Fruit fly (Drosophila melanogaster) whole organism, embryonic: Measurements from ENCODE around the gene pdm2.

Experiments
- B-H1 ChIP-seq: fragments of 200-800 bp; sonication (Bioruptor generic); IDR thresholded peaks from 3 replicates; pipeline ENCODE4 v1.3.6; 2022; ENCODE audit warnings: missing biosample characterization, missing genetic modification characterization
- B-H2 ChIP-seq: fragments of 200-800 bp; sonication (Bioruptor generic); optimal IDR thresholded peaks from 2 replicates; lab custom pipeline; 2018; ENCODE audit warnings: missing biosample characterization, mild to moderate bottlenecking, missing genetic modification characterization
- Bdp1 ChIP-seq: fragments of 200-800 bp; sonication (Bioruptor generic); optimal IDR thresholded peaks from 3 replicates; lab custom pipeline; 2016; ENCODE audit warnings: missing biosample characterization, missing genetic modification characterization
- Blimp-1 ChIP-seq: fragments of 200-800 bp; sonication (Bioruptor generic); optimal IDR thresholded peaks from 3 replicates; lab custom pipeline; 2018; ENCODE audit warnings: missing biosample characterization, missing genetic modification characterization, mild to moderate bottlenecking, moderate library complexity, missing genetic modification reagents
- CG10274 ChIP-seq: fragments of 200-800 bp; sonication (Bioruptor generic); optimal IDR thresholded peaks from 3 replicates; lab custom pipeline; 2017; ENCODE audit warnings: missing biosample characterization, mild to moderate bottlenecking, missing genetic modification characterization
- CG10543 ChIP-seq: fragments of 200-800 bp; sonication (Bioruptor generic); optimal IDR thresholded peaks from 3 replicates; lab custom pipeline; 2017; ENCODE audit warnings: missing biosample characterization, mild to moderate bottlenecking, missing genetic modification characterization, moderate library complexity
- CG12155 ChIP-seq: fragments of 200-800 bp; sonication (Bioruptor generic); optimal IDR thresholded peaks from 3 replicates; lab custom pipeline; 2016; ENCODE audit warnings: missing biosample characterization, missing genetic modification characterization
- CG15011 ChIP-seq: fragments of 200-800 bp; sonication (Bioruptor generic); optimal IDR thresholded peaks from 3 replicates; lab custom pipeline; 2018; ENCODE audit warnings: missing biosample characterization, mild to moderate bottlenecking, missing genetic modification characterization
- CG15479 ChIP-seq: fragments of 200-800 bp; sonication (Bioruptor generic); optimal IDR thresholded peaks from 3 replicates; lab custom pipeline; 2019; ENCODE audit warnings: missing biosample characterization, mild to moderate bottlenecking, missing genetic modification characterization, moderate library complexity
- CG1603 ChIP-seq: fragments of 200-800 bp; sonication (Bioruptor generic); optimal IDR thresholded peaks from 2 replicates; lab custom pipeline; 2019; ENCODE audit warnings: missing biosample characterization, mild to moderate bottlenecking, missing genetic modification characterization, moderate library complexity
- CG17186 ChIP-seq: fragments of 200-800 bp; sonication (Bioruptor generic); optimal IDR thresholded peaks from 3 replicates; lab custom pipeline; 2017; ENCODE audit warnings: missing biosample characterization, missing genetic modification reagents, missing genetic modification characterization
- CG2678 ChIP-seq: fragments of 200-800 bp; sonication (Bioruptor generic); optimal IDR thresholded peaks from 3 replicates; lab custom pipeline; 2019; ENCODE audit warnings: missing biosample characterization, mild to moderate bottlenecking, missing genetic modification characterization, moderate library complexity
- CG31388 ChIP-seq: fragments of 200-800 bp; sonication (Bioruptor generic); optimal IDR thresholded peaks from 2 replicates; lab custom pipeline; 2016; ENCODE audit warnings: missing biosample characterization, missing genetic modification characterization
- CG4282 ChIP-seq: fragments of 200-800 bp; sonication (Bioruptor generic); optimal IDR thresholded peaks from 2 replicates; lab custom pipeline; 2016; ENCODE audit warnings: missing biosample characterization, missing genetic modification characterization
- CG4404 ChIP-seq: fragments of 200-800 bp; sonication (Bioruptor generic); IDR thresholded peaks from 2 replicates; pipeline ENCODE4 v1.3.6; 2022; ENCODE audit warnings: missing biosample characterization, missing genetic modification characterization
- CG4617 ChIP-seq: fragments of 200-800 bp; sonication (Bioruptor generic); optimal IDR thresholded peaks from 3 replicates; lab custom pipeline; 2016; ENCODE audit warnings: missing biosample characterization, missing genetic modification characterization, borderline replicate concordance
- CG5953 ChIP-seq: fragments of 200-800 bp; sonication (Bioruptor generic); IDR thresholded peaks from 2 replicates; pipeline ENCODE4 v1.3.6; 2022; ENCODE audit warnings: missing biosample characterization, missing genetic modification characterization
- CG7928 ChIP-seq: fragments of 200-800 bp; sonication (Bioruptor generic); optimal IDR thresholded peaks from 2 replicates; lab custom pipeline; 2017; ENCODE audit warnings: missing biosample characterization, mild to moderate bottlenecking, missing genetic modification characterization
- CG8944 ChIP-seq: fragments of 200-800 bp; sonication (Bioruptor generic); optimal IDR thresholded peaks from 3 replicates; lab custom pipeline; 2016; ENCODE audit warnings: missing biosample characterization, missing genetic modification characterization
- CTCF ChIP-seq: fragments of 200-800 bp; sonication (Bioruptor generic); optimal IDR thresholded peaks from 2 replicates; lab custom pipeline; 2017; ENCODE audit warnings: missing biosample characterization, mild to moderate bottlenecking, missing genetic modification characterization, moderate library complexity
- Chrac-16 ChIP-seq: fragments of 200-800 bp; sonication (Bioruptor generic); optimal IDR thresholded peaks from 3 replicates; lab custom pipeline; 2016; ENCODE audit warnings: missing biosample characterization, missing genetic modification characterization
- Dad ChIP-seq: fragments of 200-800 bp; sonication (Bioruptor generic); optimal IDR thresholded peaks from 3 replicates; lab custom pipeline; 2016; ENCODE audit warnings: missing biosample characterization, missing genetic modification characterization
- Dfd ChIP-seq, 2 experiments: fragments of >200 bp; optimal IDR thresholded peaks; 2 replicates each; lab custom pipeline; 2017; ENCODE audit warnings: missing biosample characterization in 2 of 2, missing genetic modification characterization in 2 of 2
- H15 ChIP-seq: fragments of 200-800 bp; sonication (Bioruptor generic); IDR thresholded peaks from 3 replicates; pipeline ENCODE4 v1.3.6; 2022; ENCODE audit warnings: missing biosample characterization, missing genetic modification characterization
- Hmr ChIP-seq: fragments of 200-800 bp; sonication (Bioruptor generic); optimal IDR thresholded peaks from 3 replicates; lab custom pipeline; 2017; ENCODE audit warnings: mild to moderate bottlenecking, missing biosample characterization, missing genetic modification reagents, missing genetic modification characterization
- Hr78 ChIP-seq, 2 experiments: fragments of 200-800 bp in 1 of 2; fragments of >200 bp in 1 of 2; sonication (Bioruptor generic) in 1 of 2; optimal IDR thresholded peaks; 2 replicates each; lab custom pipeline; 2017 to 2019; ENCODE audit warnings: missing biosample characterization in 2 of 2, missing genetic modification characterization in 2 of 2, mild to moderate bottlenecking in 1 of 2, moderate library complexity in 1 of 2
- Mad ChIP-seq: fragments of 200-800 bp; sonication (Bioruptor generic); optimal IDR thresholded peaks from 2 replicates; lab custom pipeline; 2016; ENCODE audit warnings: missing biosample characterization, missing genetic modification characterization
- NFAT ChIP-seq: fragments of 200-800 bp; sonication (Bioruptor generic); IDR thresholded peaks from 2 replicates; pipeline ENCODE4 v1.3.6; 2022; ENCODE audit warnings: missing biosample characterization, missing genetic modification characterization
- NK7.1 ChIP-seq: fragments of 200-800 bp; sonication (Bioruptor generic); optimal IDR thresholded peaks from 3 replicates; lab custom pipeline; 2016; ENCODE audit warnings: missing biosample characterization, missing genetic modification characterization
- Opbp ChIP-seq: fragments of 200-800 bp; sonication (Bioruptor generic); IDR thresholded peaks from 3 replicates; pipeline ENCODE4 v1.3.6; 2022; ENCODE audit warnings: missing biosample characterization, missing genetic modification characterization; ENCODE audit not compliant: partially characterized antibody
- Pdp1 ChIP-seq, 2 experiments: fragments of 200-800 bp; sonication (Bioruptor generic); optimal IDR thresholded peaks; 3 replicates each; lab custom pipeline; 2016; ENCODE audit warnings: missing biosample characterization in 2 of 2, missing genetic modification characterization in 2 of 2, mild to moderate bottlenecking in 1 of 2, moderate library complexity in 1 of 2
- Sry-β ChIP-seq: fragments of 200-800 bp; sonication (Bioruptor generic); optimal IDR thresholded peaks from 2 replicates; lab custom pipeline; 2018; ENCODE audit warnings: missing biosample characterization, mild to moderate bottlenecking, missing genetic modification characterization, moderate library complexity
- amos ChIP-seq: fragments of 200-800 bp; sonication (Bioruptor generic); IDR thresholded peaks from 2 replicates; pipeline ENCODE4 v1.3.6; 2022; ENCODE audit warnings: missing biosample characterization, missing genetic modification characterization; ENCODE audit not compliant: partially characterized antibody
- ara ChIP-seq: fragments of 200-800 bp; sonication (Bioruptor generic); IDR thresholded peaks from 2 replicates; pipeline ENCODE4 v1.3.6; 2022; ENCODE audit warnings: missing biosample characterization, missing genetic modification characterization
- ems ChIP-seq: fragments of 200-800 bp; sonication (Bioruptor generic); optimal IDR thresholded peaks from 3 replicates; lab custom pipeline; 2016; ENCODE audit warnings: missing biosample characterization, missing genetic modification characterization
- ewg ChIP-seq: fragments of 200-800 bp; sonication (Bioruptor generic); optimal IDR thresholded peaks from 3 replicates; lab custom pipeline; 2017; ENCODE audit warnings: mild to moderate bottlenecking, missing biosample characterization, missing genetic modification reagents, missing genetic modification characterization
- fd64A ChIP-seq: fragments of 200-800 bp; sonication (Bioruptor generic); optimal IDR thresholded peaks from 3 replicates; lab custom pipeline; 2018; ENCODE audit warnings: missing biosample characterization, mild to moderate bottlenecking, missing genetic modification characterization
- grn ChIP-seq: fragments of 200-800 bp; sonication (Bioruptor generic); optimal IDR thresholded peaks from 3 replicates; lab custom pipeline; 2017; ENCODE audit warnings: missing biosample characterization, missing genetic modification characterization
- gro ChIP-seq: fragments of 200-800 bp; sonication (Bioruptor generic); optimal IDR thresholded peaks from 2 replicates; lab custom pipeline; 2016; ENCODE audit warnings: missing biosample characterization, missing genetic modification characterization
- hb ChIP-seq: fragments of 200-800 bp; sonication (Bioruptor generic); IDR thresholded peaks from 3 replicates; pipeline ENCODE4 v1.3.6; 2022; ENCODE audit warnings: missing biosample characterization, missing genetic modification characterization; ENCODE audit not compliant: partially characterized antibody
- hth ChIP-seq: fragments of >200 bp; optimal IDR thresholded peaks from 2 replicates; lab custom pipeline; 2017; ENCODE audit warnings: inconsistent platforms
- lilli ChIP-seq: fragments of 200-800 bp; sonication (Bioruptor generic); optimal IDR thresholded peaks from 3 replicates; lab custom pipeline; 2016; ENCODE audit warnings: missing biosample characterization, missing genetic modification characterization
- p53 ChIP-seq: fragments of 200-800 bp; sonication (Bioruptor generic); optimal IDR thresholded peaks from 2 replicates; lab custom pipeline; 2016; ENCODE audit warnings: missing biosample characterization, missing genetic modification characterization
- phol ChIP-seq: fragments of 200-800 bp; sonication (Bioruptor generic); optimal IDR thresholded peaks from 3 replicates; lab custom pipeline; 2018; ENCODE audit warnings: missing biosample characterization, mild to moderate bottlenecking, missing genetic modification characterization, moderate library complexity
- seq ChIP-seq: fragments of 200-800 bp; sonication (Bioruptor generic); IDR thresholded peaks from 2 replicates; pipeline ENCODE4 v1.3.6; 2022; ENCODE audit warnings: missing biosample characterization, missing genetic modification characterization
- sim ChIP-seq: fragments of 200-800 bp; sonication (Bioruptor generic); IDR thresholded peaks from 2 replicates; pipeline ENCODE4 v1.3.6; 2022; ENCODE audit warnings: missing biosample characterization, missing genetic modification characterization
- slbo ChIP-seq: fragments of 200-800 bp; sonication (Bioruptor generic); IDR thresholded peaks from 2 replicates; pipeline ENCODE4 v1.3.6; 2022; ENCODE audit warnings: missing biosample characterization, missing genetic modification characterization
- stc ChIP-seq: fragments of 200-800 bp; sonication (Bioruptor generic); IDR thresholded peaks from 2 replicates; pipeline ENCODE4 v1.3.6; 2022; ENCODE audit warnings: missing biosample characterization, missing genetic modification characterization
- zen ChIP-seq: fragments of 200-800 bp; sonication (Bioruptor generic); optimal IDR thresholded peaks from 3 replicates; lab custom pipeline; 2018; ENCODE audit warnings: missing biosample characterization, mild to moderate bottlenecking, missing genetic modification characterization, moderate library complexity

pdm2 gene

DNA sequence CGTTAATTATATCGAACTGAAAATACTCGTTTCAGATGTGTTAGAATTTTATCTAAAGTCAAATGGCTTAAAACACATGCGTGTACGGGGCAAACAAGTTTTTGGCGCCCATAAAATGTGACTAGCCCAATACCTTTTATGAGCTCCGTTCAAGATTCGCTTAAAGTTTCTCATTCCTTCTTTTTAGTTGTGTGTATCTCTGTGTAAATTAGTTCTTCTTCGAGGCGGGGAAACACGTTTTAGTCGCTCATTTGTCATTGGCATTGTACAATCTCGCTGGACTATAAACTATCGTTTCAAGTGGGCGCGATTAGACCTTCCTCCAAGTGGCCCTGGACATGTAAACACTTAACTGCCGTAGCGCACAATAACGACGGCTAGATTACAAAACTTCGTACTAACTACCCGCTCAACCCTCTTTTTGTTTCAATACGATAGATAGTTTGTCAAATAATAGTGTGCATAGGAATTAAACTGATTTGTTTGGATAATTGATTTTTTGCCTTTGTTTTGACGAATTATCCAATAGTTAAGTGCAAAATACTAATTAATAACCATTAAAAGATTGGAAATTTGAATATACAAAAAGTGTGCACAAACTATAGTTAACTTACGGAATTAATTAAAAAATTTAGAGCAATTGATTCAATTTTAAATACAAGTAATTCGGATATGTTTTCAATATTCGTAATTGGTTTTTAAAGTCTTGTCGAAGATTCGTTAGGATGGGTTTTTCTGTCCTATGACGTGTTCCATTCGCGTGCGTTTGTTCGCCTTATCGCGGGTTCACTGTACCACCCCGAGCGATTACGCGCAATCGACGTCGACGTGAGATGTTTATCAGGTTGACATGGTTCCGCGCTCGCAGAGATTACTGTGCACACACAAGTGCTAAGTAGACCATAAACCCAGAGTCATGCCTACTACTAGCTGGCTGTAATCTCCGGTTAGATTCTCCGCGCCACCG is 63.7 kb downstream of the pdm2 start (continued):
- TF ChIP-seq grn (GFP tag; lab: Kevin White, UChicago) (peak; percentile 97), CG31388 (GFP tag; lab: Kevin White, UChicago) (no peak), Hmr (GFP tag; lab: Kevin White, UChicago) (peak; percentile 56), CG10274 (GFP tag; lab: Kevin White, UChicago) (no peak), CG2678 (peak; percentile 78), Blimp-1 (GFP tag; lab: Kevin White, UChicago) (peak; percentile 53), slbo (GFP tag; lab: Robert Waterston, UW) (peak; percentile 62), CG7928 (GFP tag; lab: Kevin White, UChicago) (peak; percentile 17), CG4617 (GFP tag; lab: Kevin White, UChicago) (no peak), CG5953 (GFP tag; lab: Robert Waterston, UW) (no peak), CG15479 (no peak), fd64A (GFP tag; lab: Kevin White, UChicago) (no peak), Dfd (GFP tag; optimal IDR thresholded peaks at IDR 0.05; lab: Kevin White, UChicago) (no peak), CG8944 (no peak), zen (tag; lab: Kevin White, UChicago) (no peak), ewg (GFP tag; lab: Kevin White, UChicago) (no peak), seq (no peak; the same call in 1 of the 2 replicates), NFAT (GFP tag; lab: Robert Waterston, UW) (0 out of 2 replicates have a peak, but pooled peaks have one; percentile 4), Bdp1 (GFP tag; lab: Kevin White, UChicago) (no peak), gro (GFP tag; lab: Kevin White, UChicago) (no peak), Sry-β (GFP tag; lab: Kevin White, UChicago) (no peak), CG10543 (peak; percentile 53), hb (GFP tag; lab: Robert Waterston, UW) (no peak), CG4282 (no peak), B-H1 (GFP tag; lab: Robert Waterston, UW) (peak; percentile 51; the same call in 2 of the 3 replicates), B-H2 (GFP tag; lab: Kevin White, UChicago) (no peak), phol (peak; percentile 63), Pdp1 (GFP tag; optimal IDR thresholded peaks at IDR 0.05; lab: Kevin White, UChicago) (peak; percentile 37 to 81), ems (GFP tag; lab: Kevin White, UChicago) (no peak), NK7.1 (GFP tag; lab: Kevin White, UChicago) (no peak), CTCF (GFP tag; lab: Kevin White, UChicago) (no peak), lilli (peak; percentile 61), Dad (no peak), Chrac-16 (GFP tag; lab: Kevin White, UChicago) (no peak), ara (peak; percentile 60), CG12155 (GFP tag; lab: Kevin White, UChicago) (no peak), CG4404 (GFP tag; lab: Robert Waterston, UW) (no peak), stc (GFP tag; lab: Robert Waterston, UW) (peak; percentile 70), CG15011 (GFP tag; lab: Kevin White, UChicago) (no peak), CG17186 (GFP tag; lab: Kevin White, UChicago) (no peak), CG1603 (tag; lab: Kevin White, UChicago) (peak; percentile 27), Opbp (no peak), Mad (peak; percentile 14), sim (GFP tag; lab: Robert Waterston, UW) (no peak), hth (no peak), p53 (no peak), Hr78 (GFP tag; optimal IDR thresholded peaks at IDR 0.05; lab: Kevin White, UChicago) (no peak), H15 (GFP tag; lab: Robert Waterston, UW) (0 out of 3 replicates have a peak, but pooled peaks have one; percentile 69), amos (GFP tag; lab: Robert Waterston, UW) (no peak)
